Worm (Caenorhabditis elegans) whole organism, late embryonic: ENCODE data around the gene eif-3.G.

Source experiments
- F13H6.1 ChIP-seq: sonication (generic microtip); optimal IDR thresholded peaks from 2 replicates; lab custom pipeline; 2016; ENCODE audit warnings: missing genetic modification characterization, missing compliant biosample characterization
- K02D7.2 ChIP-seq: sonication (generic microtip); optimal IDR thresholded peaks from 2 replicates; lab custom pipeline; 2017; ENCODE audit warnings: mild to moderate bottlenecking, missing genetic modification characterization, missing compliant biosample characterization
- Y22D7AL.16 ChIP-seq: sonication (generic microtip); optimal IDR thresholded peaks from 2 replicates; lab custom pipeline; 2016; ENCODE audit warnings: missing genetic modification characterization, missing compliant biosample characterization
- ahr-1 ChIP-seq: sonication (generic microtip); optimal IDR thresholded peaks from 2 replicates; lab custom pipeline; 2016; ENCODE audit warnings: missing genetic modification characterization, missing compliant biosample characterization
- ceh-14 ChIP-seq: sonication (generic microtip); optimal IDR thresholded peaks from 2 replicates; lab custom pipeline; 2016; ENCODE audit warnings: missing genotype, missing genetic modification characterization, missing compliant biosample characterization
- ceh-19 ChIP-seq: fragments of 200-800 bp; sonication (Bioruptor generic); optimal IDR thresholded peaks from 2 replicates; lab custom pipeline; 2018; ENCODE audit warnings: mild to moderate bottlenecking, missing genetic modification characterization, missing compliant biosample characterization
- ceh-22 ChIP-seq: sonication (generic microtip); optimal IDR thresholded peaks from 2 replicates; lab custom pipeline; 2017; ENCODE audit warnings: missing biosample characterization, missing genetic modification characterization
- ceh-30 ChIP-seq: fragments of 150-350 bp; optimal IDR thresholded peaks from 2 replicates; lab custom pipeline; 2014; ENCODE audit warnings: missing biosample characterization, missing genetic modification characterization
- ceh-31 ChIP-seq: sonication (generic microtip); optimal IDR thresholded peaks from 2 replicates; lab custom pipeline; 2016; ENCODE audit warnings: missing genetic modification characterization, missing compliant biosample characterization
- ceh-9 ChIP-seq: sonication (generic microtip); optimal IDR thresholded peaks from 2 replicates; lab custom pipeline; 2016; ENCODE audit warnings: mild to moderate bottlenecking, missing genetic modification characterization, inconsistent platforms, missing compliant biosample characterization
- dmd-4 ChIP-seq: sonication (generic microtip); optimal IDR thresholded peaks from 2 replicates; lab custom pipeline; 2016; ENCODE audit warnings: borderline replicate concordance, missing genetic modification characterization, missing compliant biosample characterization
- dve-1 ChIP-seq: sonication (generic microtip); optimal IDR thresholded peaks from 2 replicates; lab custom pipeline; 2017; ENCODE audit warnings: antibody characterized with exemption, mild to moderate bottlenecking, missing genetic modification characterization, missing compliant biosample characterization
- elt-2 ChIP-seq: sonication (generic microtip); optimal IDR thresholded peaks from 2 replicates; lab custom pipeline; 2016; ENCODE audit warnings: missing genetic modification reagents, missing genetic modification characterization, missing compliant biosample characterization
- elt-4 ChIP-seq: sonication (generic microtip); optimal IDR thresholded peaks from 2 replicates; lab custom pipeline; 2016; ENCODE audit warnings: missing genetic modification characterization, missing compliant biosample characterization
- eyg-1 ChIP-seq: sonication (generic microtip); optimal IDR thresholded peaks from 2 replicates; lab custom pipeline; 2016; ENCODE audit warnings: missing genotype, missing genetic modification characterization, missing compliant biosample characterization
- fax-1 ChIP-seq: sonication (generic microtip); optimal IDR thresholded peaks from 2 replicates; lab custom pipeline; 2016; ENCODE audit warnings: missing genotype, missing genetic modification characterization, missing compliant biosample characterization
- fkh-10 ChIP-seq: fragments of 150-350 bp; optimal IDR thresholded peaks from 2 replicates; lab custom pipeline; 2014; ENCODE audit warnings: missing biosample characterization, missing genetic modification reagents, missing genetic modification characterization
- fkh-6 ChIP-seq: sonication (generic microtip); optimal IDR thresholded peaks from 2 replicates; lab custom pipeline; 2016; ENCODE audit warnings: missing genetic modification characterization, missing compliant biosample characterization
- gmeb-2 ChIP-seq: sonication (generic microtip); optimal IDR thresholded peaks from 2 replicates; lab custom pipeline; 2016; ENCODE audit warnings: missing genetic modification characterization, inconsistent platforms, missing compliant biosample characterization
- hlh-15 ChIP-seq: sonication (generic microtip); optimal IDR thresholded peaks from 2 replicates; lab custom pipeline; 2016; ENCODE audit warnings: missing genetic modification characterization, missing compliant biosample characterization
- hlh-30 ChIP-seq: sonication (generic microtip); optimal IDR thresholded peaks from 2 replicates; lab custom pipeline; 2017; ENCODE audit warnings: antibody characterized with exemption, missing genetic modification characterization, missing compliant biosample characterization; ENCODE audit not compliant: insufficient read depth
- hlh-6 ChIP-seq: sonication (generic microtip); optimal IDR thresholded peaks from 2 replicates; lab custom pipeline; 2016; ENCODE audit warnings: missing genotype, missing genetic modification characterization, missing compliant biosample characterization
- hlh-8 ChIP-seq: sonication (generic microtip); optimal IDR thresholded peaks from 2 replicates; lab custom pipeline; 2016; ENCODE audit warnings: missing genotype, missing genetic modification characterization, missing compliant biosample characterization
- lim-6 ChIP-seq: sonication (generic microtip); optimal IDR thresholded peaks from 2 replicates; lab custom pipeline; 2016; ENCODE audit warnings: missing genetic modification characterization, missing compliant biosample characterization
- lin-11 ChIP-seq: fragments of 200-800 bp; sonication (Bioruptor generic); optimal IDR thresholded peaks from 2 replicates; lab custom pipeline; 2018; ENCODE audit warnings: mild to moderate bottlenecking, missing genetic modification characterization, missing compliant biosample characterization
- mec-3 ChIP-seq: sonication (generic microtip); optimal IDR thresholded peaks from 2 replicates; lab custom pipeline; 2016; ENCODE audit warnings: borderline replicate concordance, missing genetic modification characterization, missing compliant biosample characterization
- npax-4 ChIP-seq: sonication (generic microtip); optimal IDR thresholded peaks from 2 replicates; lab custom pipeline; 2016; ENCODE audit warnings: missing genetic modification characterization, missing compliant biosample characterization
- odd-2 ChIP-seq: sonication (generic microtip); optimal IDR thresholded peaks from 2 replicates; lab custom pipeline; 2017; ENCODE audit warnings: antibody characterized with exemption, mild to moderate bottlenecking, missing genetic modification characterization, missing compliant biosample characterization
- pat-9 ChIP-seq: fragments of 200-800 bp; sonication (Bioruptor generic); optimal IDR thresholded peaks from 2 replicates; lab custom pipeline; 2018; ENCODE audit warnings: mild to moderate bottlenecking, missing genetic modification characterization, moderate library complexity, missing compliant biosample characterization
- pqm-1 ChIP-seq: sonication (generic microtip); optimal IDR thresholded peaks from 2 replicates; lab custom pipeline; 2016; ENCODE audit warnings: missing genetic modification characterization, missing compliant biosample characterization
- pros-1 ChIP-seq: fragments of 150-350 bp; optimal IDR thresholded peaks from 2 replicates; lab custom pipeline; 2014; ENCODE audit warnings: missing biosample characterization, missing genetic modification reagents, missing genetic modification characterization
- rnt-1 ChIP-seq: sonication (generic microtip); optimal IDR thresholded peaks from 2 replicates; lab custom pipeline; 2016; ENCODE audit warnings: missing genetic modification characterization, missing compliant biosample characterization
- sox-2 ChIP-seq: fragments of 200-800 bp; sonication (Bioruptor generic); IDR thresholded peaks from 2 replicates; pipeline ENCODE4 v1.3.6; 2022; ENCODE audit warnings: missing genetic modification reagents, missing genetic modification characterization, missing compliant biosample characterization
- sox-4 ChIP-seq: sonication (generic microtip); optimal IDR thresholded peaks from 2 replicates; lab custom pipeline; 2017; ENCODE audit warnings: mild to moderate bottlenecking, missing genetic modification characterization, inconsistent platforms, missing compliant biosample characterization
- syd-9 ChIP-seq: sonication (generic microtip); optimal IDR thresholded peaks from 2 replicates; lab custom pipeline; 2016; ENCODE audit warnings: mild to moderate bottlenecking, missing genetic modification characterization, moderate library complexity, missing compliant biosample characterization
- tbx-2 ChIP-seq: sonication (generic microtip); optimal IDR thresholded peaks from 2 replicates; lab custom pipeline; 2016; ENCODE audit warnings: missing genetic modification characterization, missing compliant biosample characterization
- tbx-7 ChIP-seq: sonication (generic microtip); optimal IDR thresholded peaks from 2 replicates; lab custom pipeline; 2016; ENCODE audit warnings: missing genotype, missing genetic modification characterization, missing compliant biosample characterization
- unc-3 ChIP-seq, 2 experiments: fragments of 200-800 bp in 1 of 2; sonication (Bioruptor generic) in 1 of 2; sonication (generic microtip) in 1 of 2; conservative IDR thresholded peaks in 1 of 2; optimal IDR thresholded peaks in 1 of 2; 2 replicates each; pipeline versions ENCODE4 v1.3.6 to Lab custom; 2016 to 2022; ENCODE audit warnings: missing compliant biosample characterization in 2 of 2, missing genetic modification characterization in 2 of 2, missing genetic modification reagents in 1 of 2
- unc-42 ChIP-seq: sonication (generic microtip); optimal IDR thresholded peaks from 2 replicates; lab custom pipeline; 2016; ENCODE audit warnings: missing genotype, missing genetic modification characterization, missing compliant biosample characterization
- zip-5 ChIP-seq: sonication (generic microtip); optimal IDR thresholded peaks from 2 replicates; lab custom pipeline; 2016; ENCODE audit warnings: missing genetic modification characterization, missing compliant biosample characterization

The eif-3.G gene

DNA sequence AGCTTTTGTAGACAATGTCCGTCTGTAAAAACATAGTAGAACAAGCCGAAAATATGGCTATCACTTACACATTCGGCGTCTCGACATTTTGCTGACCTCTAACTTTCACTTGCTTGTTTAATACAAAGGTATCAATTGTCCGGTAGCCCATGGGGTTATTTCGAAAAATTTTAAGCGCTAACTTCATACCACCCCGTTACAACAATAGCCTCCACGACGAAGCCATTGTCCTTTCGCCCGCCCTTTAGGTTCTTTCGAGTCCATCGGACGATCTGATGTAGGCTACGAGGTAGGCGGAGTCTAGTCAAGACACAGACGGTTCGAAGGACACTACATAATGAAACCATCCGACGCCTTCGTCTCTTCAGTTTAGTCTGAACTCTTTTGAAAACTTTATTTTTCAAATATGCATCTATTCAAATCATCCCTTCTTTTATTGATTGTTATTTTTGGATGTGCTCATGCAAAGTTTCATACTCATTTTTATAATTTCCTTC, 3.7 kb upstream of the eif-3.G start, which contains the start of gene lips-10:
Gene lips-10, plus strand, starts transcription at position 378 of the 497 bp plus-strand sequence.
- TF ChIP-seq gmeb-2 (tag; lab: Kevin White, UChicago): no peak
- TF ChIP-seq ceh-22 (tag; lab: Kevin White, UChicago): no peak
- no peak for TF ChIP-seq Y22D7AL.16 (tag; lab: Kevin White, UChicago)
- TF ChIP-seq pqm-1 (tag; lab: Kevin White, UChicago): no peak
- TF ChIP-seq fkh-10 (GFP tag; lab: Kevin White, UChicago): no peak
- no peak for TF ChIP-seq dve-1
- no peak for TF ChIP-seq sox-2 (GFP tag; lab: Robert Waterston, UW)
- no peak for TF ChIP-seq pros-1 (tag; lab: Kevin White, UChicago)
- TF ChIP-seq tbx-2: no peak
- no peak for TF ChIP-seq lim-6
- no peak for TF ChIP-seq ceh-30 (tag; lab: Kevin White, UChicago)
- TF ChIP-seq unc-3 (GFP tag; conservative IDR thresholded peaks at IDR 0.05; lab: Robert Waterston, UW): no peak
- no peak for TF ChIP-seq unc-3 (tag; optimal IDR thresholded peaks at IDR 0.05; lab: Kevin White, UChicago)
- no peak for TF ChIP-seq elt-2
- no peak for TF ChIP-seq syd-9
- no peak for TF ChIP-seq dmd-4
- TF ChIP-seq, all 69 proteins: peak for 0

DNA sequence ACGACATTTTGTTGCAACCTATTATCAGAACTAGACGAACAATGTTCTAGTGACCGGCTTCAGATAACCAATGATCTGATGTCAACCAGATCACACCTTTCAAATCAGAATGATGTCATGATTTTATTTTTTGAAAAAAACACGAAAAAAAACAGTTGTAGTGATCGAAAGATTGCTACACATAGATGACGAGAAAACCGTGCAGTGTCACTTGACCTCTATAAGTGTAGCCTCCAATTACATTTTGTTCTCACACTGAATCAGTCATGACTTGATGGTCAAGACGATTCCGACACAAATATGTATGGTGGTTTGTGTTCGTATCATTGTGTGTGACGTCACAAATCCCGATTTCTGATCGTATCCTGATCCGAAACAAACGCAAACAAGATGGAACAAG, 2.5 kb upstream of the eif-3.G start:
- TF ChIP-seq ceh-19: no peak
- no peak for TF ChIP-seq zip-5 (tag; lab: Kevin White, UChicago)
- TF ChIP-seq hlh-8 (tag; lab: Kevin White, UChicago): no peak
- TF ChIP-seq npax-4 (tag; lab: Kevin White, UChicago): no peak
- TF ChIP-seq tbx-2: no peak
- TF ChIP-seq hlh-15 (tag; lab: Kevin White, UChicago): no peak
- no peak for TF ChIP-seq K02D7.2
- TF ChIP-seq hlh-6 (tag; lab: Kevin White, UChicago): no peak
- TF ChIP-seq fax-1: no peak
- TF ChIP-seq F13H6.1 (tag; lab: Kevin White, UChicago): no peak
- no peak for TF ChIP-seq rnt-1 (tag; lab: Kevin White, UChicago)
- no peak for TF ChIP-seq elt-2

DNA sequence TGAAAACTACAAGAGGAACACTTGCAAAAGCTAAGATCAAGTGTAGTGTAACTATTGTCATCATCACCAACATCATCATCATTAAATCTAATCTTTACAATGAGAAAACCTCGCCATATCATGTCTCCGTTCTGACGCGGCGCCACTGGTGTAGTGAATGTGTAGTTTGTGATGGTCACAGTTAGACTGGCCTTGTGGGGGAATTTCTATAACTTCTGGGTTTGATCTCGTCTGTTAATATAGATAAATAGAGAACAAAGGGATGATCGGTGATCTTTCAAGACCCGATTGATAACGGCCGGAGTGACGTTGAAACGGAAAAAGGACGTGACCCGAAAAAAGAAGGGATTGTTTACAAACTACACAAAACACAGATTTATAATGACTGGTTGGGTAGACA, 1.8 kb upstream of the eif-3.G start:
- TF ChIP-seq elt-4 (tag; lab: Kevin White, UChicago) (no peak), tbx-2 (no peak), mec-3 (tag; lab: Kevin White, UChicago) (no peak), hlh-30 (tag; lab: Kevin White, UChicago) (no peak), odd-2 (no peak), eyg-1 (no peak), ceh-31 (tag; lab: Kevin White, UChicago) (no peak), fkh-6 (tag; lab: Kevin White, UChicago) (no peak), pqm-1 (tag; lab: Kevin White, UChicago) (no peak), lim-6 (no peak), npax-4 (tag; lab: Kevin White, UChicago) (no peak), ahr-1 (tag; lab: Kevin White, UChicago) (no peak), pat-9 (no peak), Y22D7AL.16 (tag; lab: Kevin White, UChicago) (no peak), hlh-8 (tag; lab: Kevin White, UChicago) (no peak), lin-11 (tag; lab: Kevin White, UChicago) (no peak), dmd-4 (no peak), unc-42 (tag; lab: Kevin White, UChicago) (no peak), ceh-9 (no peak), ceh-14 (no peak)

ce11 chrII:8441519-8441918, 1.0 kb upstream of the eif-3.G start:
- TF ChIP-seq hlh-8 (tag; lab: Kevin White, UChicago): no peak
- no peak for TF ChIP-seq tbx-7
- TF ChIP-seq sox-4 (tag; lab: Kevin White, UChicago): no peak
- no peak for TF ChIP-seq rnt-1 (tag; lab: Kevin White, UChicago)
- no peak for TF ChIP-seq ceh-19
